Worm (Caenorhabditis elegans) whole organism, mixed stage, embryonic: ENCODE data around the gene F14D7.8.

Source experiments
- ceh-39 ChIP-seq: fragments of 150-350 bp; optimal IDR thresholded peaks from 2 replicates; lab custom pipeline; 2014; ENCODE audit warnings: missing biosample characterization, missing genetic modification characterization
- ceh-43 ChIP-seq: fragments of 200-800 bp; sonication (Bioruptor generic); optimal IDR thresholded peaks from 2 replicates; lab custom pipeline; 2018; ENCODE audit warnings: mild to moderate bottlenecking, missing genetic modification characterization, moderate library complexity, missing compliant biosample characterization
- mep-1 ChIP-seq: fragments of 150-350 bp; optimal IDR thresholded peaks from 2 replicates; lab custom pipeline; 2017; ENCODE audit warnings: missing biosample characterization, missing genetic modification reagents, missing genetic modification characterization, inconsistent platforms
- pha-4 ChIP-seq: fragments of 150-350 bp; optimal IDR thresholded peaks from 2 replicates; lab custom pipeline; 2018; ENCODE audit warnings: missing biosample characterization, missing genetic modification reagents, missing genetic modification characterization

DNA sequence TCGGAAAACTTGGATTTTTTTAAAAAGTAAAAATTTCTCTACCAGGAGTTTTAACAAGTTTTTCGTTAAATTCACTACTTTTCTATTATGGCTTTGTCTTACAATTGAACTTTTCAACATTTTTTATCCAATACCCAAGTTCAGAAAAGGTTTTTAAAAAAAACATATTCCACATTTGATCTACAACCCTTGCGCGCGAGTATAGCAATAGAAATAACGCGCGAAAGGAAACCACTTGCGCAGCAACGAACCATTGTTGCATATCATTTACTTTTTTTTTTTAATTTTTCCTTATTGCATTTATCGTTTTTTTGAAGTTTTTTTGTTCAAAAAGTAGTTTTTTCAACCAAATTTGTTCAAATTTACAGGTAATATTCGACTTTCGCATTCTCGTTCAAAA is 26.8 kb downstream of the F14D7.8 start, which contains the start of gene F40G12.11:
- TF ChIP-seq ceh-43: no peak
- TF ChIP-seq pha-4 (tag; lab: Kevin White, UChicago): no peak
- no peak for TF ChIP-seq ceh-39 (tag; lab: Kevin White, UChicago)
- no peak for TF ChIP-seq mep-1 (tag; lab: Kevin White, UChicago)
